Fruit fly (Drosophila melanogaster) whole organism, wandering third instar larva: ENCODE data around the gene CG17375.

Source experiments
- dsf ChIP-seq: sonication (Bioruptor generic); optimal IDR thresholded peaks from 2 replicates; lab custom pipeline; 2016; ENCODE audit warnings: missing biosample characterization, missing genetic modification characterization, borderline replicate concordance
- lola ChIP-seq: fragments of >200 bp; optimal IDR thresholded peaks from 2 replicates; lab custom pipeline; 2017; ENCODE audit warnings: missing biosample characterization, missing genetic modification characterization
- sv ChIP-seq: fragments of 200-800 bp; sonication (Bioruptor generic); optimal IDR thresholded peaks from 3 replicates; lab custom pipeline; 2016; ENCODE audit warnings: missing biosample characterization, missing genetic modification characterization
- tai ChIP-seq: sonication (Bioruptor generic); optimal IDR thresholded peaks from 2 replicates; lab custom pipeline; 2016; ENCODE audit warnings: missing biosample characterization, missing genetic modification characterization
- usp ChIP-seq: fragments of >200 bp; optimal IDR thresholded peaks from 2 replicates; lab custom pipeline; 2017; ENCODE audit warnings: missing biosample characterization, missing genetic modification characterization

DNA sequence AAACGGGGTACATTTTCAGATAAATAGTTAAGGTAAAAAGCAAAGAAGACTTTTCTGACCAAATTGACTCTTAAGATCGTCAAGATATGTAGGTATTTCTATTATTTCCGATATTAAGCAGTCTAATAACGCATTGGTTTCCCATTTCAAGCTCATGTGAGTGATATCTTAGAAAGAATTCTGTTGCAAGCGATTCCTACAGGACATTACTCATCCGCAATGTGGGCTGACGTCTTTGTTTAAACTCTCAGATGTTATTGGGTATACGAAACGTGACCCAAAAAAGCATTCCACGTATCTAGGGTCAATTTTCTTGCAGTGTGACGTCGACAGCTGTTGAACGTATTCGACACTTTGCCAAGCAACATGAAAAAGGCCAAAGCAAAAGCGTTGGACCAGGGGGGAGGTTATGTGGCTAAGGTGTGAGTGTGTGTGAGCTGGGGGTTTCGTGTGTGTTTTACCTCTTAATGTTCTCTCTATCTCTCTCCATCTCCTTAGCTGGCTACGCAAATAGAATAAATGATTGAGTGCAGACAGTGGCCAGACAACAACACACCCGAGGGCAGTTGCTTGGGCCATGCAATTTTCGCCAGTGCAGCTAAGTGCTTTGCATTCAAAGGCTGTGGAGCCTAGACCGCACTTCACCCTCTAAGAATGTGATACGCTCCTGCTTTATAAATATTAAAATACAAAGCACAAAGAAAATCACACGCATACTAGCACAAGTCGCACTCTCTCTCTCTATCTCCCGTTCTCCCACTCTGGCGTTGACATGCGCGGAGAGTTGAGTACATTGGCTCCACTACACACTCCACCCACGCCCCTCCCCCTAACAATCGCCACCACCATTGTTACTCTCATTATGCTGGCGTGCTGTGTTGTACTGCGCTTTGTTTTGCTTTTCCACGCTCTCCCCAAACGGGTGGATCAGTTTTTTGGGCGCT lies 18.3 kb downstream of the CG17375 start:
- TF ChIP-seq lola (GFP tag; lab: Kevin White, UChicago): no peak
- TF ChIP-seq usp (GFP tag; lab: Kevin White, UChicago): no peak
- peak; percentile 95 for TF ChIP-seq sv
- TF ChIP-seq tai (GFP tag; lab: Kevin White, UChicago): peak; percentile 89
- peak; percentile 63 for TF ChIP-seq dsf (GFP tag; lab: Kevin White, UChicago)
